Fruit fly (Drosophila melanogaster): ENCODE data around the gene sloth2.

DNA sequence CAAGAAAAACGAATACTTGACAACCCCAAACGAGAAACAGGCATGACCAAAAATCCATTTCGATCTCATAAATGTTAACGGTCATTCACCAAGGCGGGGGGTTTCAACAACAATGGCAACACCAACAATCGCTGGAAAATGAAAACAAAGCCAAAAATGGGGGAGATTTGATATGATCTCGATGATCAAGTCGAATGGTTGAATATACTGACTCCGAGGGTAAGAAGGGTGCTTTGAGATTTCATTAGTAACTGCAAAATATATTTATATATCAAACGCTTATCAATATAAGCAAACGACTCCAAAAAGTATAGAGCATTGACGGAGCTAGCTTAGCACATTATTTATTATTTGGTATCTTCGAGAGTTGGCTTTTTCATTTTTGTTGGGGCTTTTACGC, 21.1 kb upstream of the sloth2 start:
- TF ChIP-seq tj (GFP tag; optimal IDR thresholded peaks at IDR 0.05) (no peak), ovo (GFP tag; optimal IDR thresholded peaks at IDR 0.05) (no peak), cnc (optimal IDR thresholded peaks at IDR 0.05) (no peak), Mnt (GFP tag; optimal IDR thresholded peaks at IDR 0.05) (no peak)
